Fruit fly (Drosophila melanogaster) whole organism: Measurements from ENCODE around the gene CG31751.

ENCODE experiments used
- CG8478 ChIP-seq: fragments of >200 bp; optimal IDR thresholded peaks from 2 replicates; lab custom pipeline; 2018; ENCODE audit warnings: inconsistent platforms
- Dll ChIP-seq: fragments of >200 bp; optimal IDR thresholded peaks from 2 replicates; lab custom pipeline; 2017
- pan ChIP-seq: fragments of >200 bp; optimal IDR thresholded peaks from 2 replicates; lab custom pipeline; 2017
- psq ChIP-seq: fragments of >200 bp; optimal IDR thresholded peaks from 2 replicates; lab custom pipeline; 2017
- usp ChIP-seq: fragments of >200 bp; optimal IDR thresholded peaks from 2 replicates; lab custom pipeline; 2017; ENCODE audit warnings: missing biosample characterization, missing genetic modification characterization, mixed read lengths

DNA sequence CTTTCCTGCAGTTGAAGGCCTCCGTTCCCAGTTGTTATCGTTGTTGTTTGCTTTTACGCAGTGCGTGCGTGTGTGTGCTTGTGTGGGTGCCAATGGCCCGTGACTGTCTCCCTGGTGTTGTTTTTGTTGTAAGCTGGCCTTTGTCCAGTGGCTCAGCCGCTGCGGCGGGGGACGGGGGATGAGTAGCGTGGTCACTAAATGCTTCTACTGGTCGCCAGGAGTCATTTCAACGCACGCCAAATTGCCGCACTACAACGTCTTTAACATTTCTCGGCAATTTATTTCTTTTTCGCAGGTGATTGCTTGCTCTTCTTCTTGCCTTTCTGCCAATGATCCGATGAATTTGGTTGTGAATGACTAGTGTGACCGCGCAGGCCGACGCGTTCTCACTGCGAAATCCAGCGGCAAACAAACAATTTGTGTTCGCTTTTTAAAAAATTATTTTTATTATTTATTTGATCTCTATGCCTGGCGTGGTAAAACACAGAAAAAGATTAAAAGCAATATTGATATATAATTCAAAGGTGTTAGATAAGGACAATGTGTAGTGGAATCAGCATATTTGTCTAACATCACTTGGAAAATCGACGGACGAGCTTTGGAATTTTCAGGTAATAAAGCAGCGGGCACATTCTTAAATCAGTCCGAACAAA, 31.3 kb downstream of the CG31751 start, which contains the start of the genes Faf2 and Grip71:
- no peak for TF ChIP-seq usp
- no peak for TF ChIP-seq pan (lab: Kevin White, UChicago)
- TF ChIP-seq CG8478 (lab: Kevin White, UChicago), result no peak
- no peak for TF ChIP-seq psq
- TF ChIP-seq Dll (lab: Kevin White, UChicago), result no peak
